Worm (Caenorhabditis elegans) whole organism, L4/young adult: ENCODE measurements around the gene moc-1.

Source experiments
- dao-5 ChIP-seq: sonication (generic microtip); optimal IDR thresholded peaks from 2 replicates; lab custom pipeline; 2016; ENCODE audit warnings: missing genotype, missing genetic modification characterization, moderate library complexity, missing compliant biosample characterization
- him-1 ChIP-seq: sonication (generic microtip); optimal IDR thresholded peaks from 2 replicates; lab custom pipeline; 2016; ENCODE audit warnings: missing genotype, missing genetic modification reagents, missing genetic modification characterization, missing compliant biosample characterization

DNA sequence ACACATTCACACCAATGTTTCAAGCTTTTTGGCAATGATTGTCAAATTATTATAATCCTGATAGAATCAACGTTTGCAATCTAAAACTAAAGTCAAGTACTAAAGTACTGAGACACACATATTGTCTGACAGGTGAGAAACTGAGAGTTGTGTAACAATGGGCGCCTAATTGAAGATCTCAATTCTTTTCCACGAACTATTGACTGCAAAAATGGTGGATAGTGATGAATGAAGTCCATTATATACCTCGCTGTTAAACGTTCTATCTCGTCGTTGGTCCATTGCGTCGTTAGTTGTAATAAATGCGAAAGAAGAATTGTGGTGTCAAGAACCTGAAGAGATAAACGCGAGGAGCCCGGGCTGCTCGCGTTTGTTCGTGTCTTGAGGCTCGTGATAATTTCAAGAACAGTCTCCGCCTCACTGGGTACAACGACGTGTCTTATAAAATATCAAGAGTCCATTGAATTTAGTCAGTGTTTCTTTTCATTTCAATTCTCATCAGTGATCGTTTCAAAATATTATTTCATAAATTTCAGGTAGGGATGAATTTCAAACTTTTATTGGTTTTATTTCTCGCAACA is 21.8 kb upstream of the moc-1 start, which contains the start of gene F09B9.4:
- TF ChIP-seq him-1 (tag; lab: Kevin White, UChicago) (no peak), dao-5 (no peak)
